Worm (Caenorhabditis elegans) whole organism, early embryonic: ENCODE data around the gene F56D5.3.

Experiments used
- B0310.2 ChIP-seq: sonication (generic microtip); optimal IDR thresholded peaks from 2 replicates; lab custom pipeline; 2016; ENCODE audit warnings: mild to moderate bottlenecking, missing genetic modification characterization, missing compliant biosample characterization
- ama-1 ChIP-seq: fragments of 150-350 bp; optimal IDR thresholded peaks from 2 replicates; lab custom pipeline; 2014
- ceh-13 ChIP-seq: fragments of 200-800 bp; sonication (Bioruptor generic); optimal IDR thresholded peaks from 2 replicates; lab custom pipeline; 2018; ENCODE audit warnings: mild to moderate bottlenecking, missing genetic modification characterization, missing compliant biosample characterization
- ets-7 ChIP-seq: sonication (generic microtip); optimal IDR thresholded peaks from 2 replicates; lab custom pipeline; 2016; ENCODE audit warnings: missing genotype, missing genetic modification characterization, missing compliant biosample characterization
- flt-1 ChIP-seq: fragments of 200-800 bp; sonication (Bioruptor generic); IDR thresholded peaks from 2 replicates; pipeline ENCODE4 v1.3.6; 2022; ENCODE audit warnings: missing genetic modification characterization, missing compliant biosample characterization
- hmg-4 ChIP-seq: fragments of 200-800 bp; sonication (Bioruptor generic); optimal IDR thresholded peaks from 2 replicates; lab custom pipeline; 2018; ENCODE audit warnings: mild to moderate bottlenecking, missing genetic modification characterization, missing compliant biosample characterization
- scrt-1 ChIP-seq: fragments of 200-800 bp; sonication (Bioruptor generic); IDR thresholded peaks from 2 replicates; pipeline ENCODE4 v1.3.6; 2022; ENCODE audit warnings: missing genetic modification characterization, missing compliant biosample characterization
- sea-1 ChIP-seq: fragments of 200-800 bp; sonication (Bioruptor generic); conservative IDR thresholded peaks from 2 replicates; pipeline ENCODE4 v1.3.6; 2022; ENCODE audit warnings: missing genetic modification characterization, missing compliant biosample characterization
- tbx-11 ChIP-seq: fragments of 200-800 bp; sonication (Bioruptor generic); IDR thresholded peaks from 2 replicates; pipeline ENCODE4 v1.3.6; 2022; ENCODE audit warnings: missing genetic modification characterization, missing compliant biosample characterization
- tbx-37 ChIP-seq: fragments of 200-800 bp; sonication (Bioruptor generic); conservative IDR thresholded peaks from 2 replicates; pipeline ENCODE4 v1.3.6; 2022; ENCODE audit warnings: missing genetic modification reagents, missing genetic modification characterization, missing compliant biosample characterization
- tra-4 ChIP-seq: sonication (generic microtip); optimal IDR thresholded peaks from 2 replicates; lab custom pipeline; 2017; ENCODE audit warnings: missing genetic modification characterization, missing compliant biosample characterization

- TF ChIP-seq ama-1 (no peak), flt-1 (GFP tag; lab: Robert Waterston, UW) (no peak), ets-7 (tag; lab: Kevin White, UChicago) (no peak), scrt-1 (GFP tag; lab: Robert Waterston, UW) (no peak), tbx-37 (no peak), tbx-11 (GFP tag; lab: Robert Waterston, UW) (no peak), tra-4 (tag; lab: Kevin White, UChicago) (no peak), hmg-4 (GFP tag; lab: Kevin White, UChicago) (no peak), ceh-13 (GFP tag; lab: Kevin White, UChicago) (no peak), B0310.2 (no peak), sea-1 (no peak)
These were observed 25.7 kb downstream of the F56D5.3 start, which contains the start of gene srxa-2 for ce11 chrIV:9423095-9423494.
